Fruit fly (Drosophila melanogaster) whole organism, embryonic: ENCODE measurements around the gene CG44000.
A peak's percentile ranks its signal among the peaks of the same experiment; 100 is the strongest.

Experiments
- Abd-B ChIP-seq: fragments of 200-800 bp; sonication (Bioruptor generic); optimal IDR thresholded peaks from 2 replicates; lab custom pipeline; 2018; ENCODE audit warnings: missing biosample characterization, mild to moderate bottlenecking, missing genetic modification characterization, moderate library complexity
- Atf-2 ChIP-seq: fragments of 200-800 bp; sonication (Bioruptor generic); optimal IDR thresholded peaks from 2 replicates; lab custom pipeline; 2016; ENCODE audit warnings: missing biosample characterization, missing genetic modification characterization
- Blimp-1 ChIP-seq: fragments of 200-800 bp; sonication (Bioruptor generic); optimal IDR thresholded peaks from 3 replicates; lab custom pipeline; 2018; ENCODE audit warnings: missing biosample characterization, missing genetic modification characterization, mild to moderate bottlenecking, moderate library complexity, missing genetic modification reagents
- BtbVII ChIP-seq: fragments of 200-800 bp; sonication (Bioruptor generic); optimal IDR thresholded peaks from 3 replicates; lab custom pipeline; 2017; ENCODE audit warnings: missing biosample characterization, mild to moderate bottlenecking, missing genetic modification characterization
- Bteb2 ChIP-seq: fragments of 200-800 bp; sonication (Bioruptor generic); optimal IDR thresholded peaks from 2 replicates; lab custom pipeline; 2016; ENCODE audit warnings: missing biosample characterization, missing genetic modification characterization
- CG10321 ChIP-seq: fragments of 200-800 bp; sonication (Bioruptor generic); IDR thresholded peaks from 2 replicates; pipeline ENCODE4 v1.3.6; 2022; ENCODE audit warnings: missing biosample characterization, missing genetic modification characterization
- CG12236 ChIP-seq: fragments of 200-800 bp; sonication (Bioruptor generic); optimal IDR thresholded peaks from 2 replicates; lab custom pipeline; 2016; ENCODE audit warnings: missing biosample characterization, missing genetic modification characterization
- CG14965 ChIP-seq: fragments of 200-800 bp; sonication (Bioruptor generic); optimal IDR thresholded peaks from 2 replicates; lab custom pipeline; 2016; ENCODE audit warnings: missing biosample characterization, missing genetic modification characterization, borderline replicate concordance
- CG16863 ChIP-seq: fragments of 200-800 bp; sonication (Bioruptor generic); optimal IDR thresholded peaks from 3 replicates; lab custom pipeline; 2016; ENCODE audit warnings: missing biosample characterization, missing genetic modification characterization
- CG17612 ChIP-seq: fragments of 200-800 bp; sonication (Bioruptor generic); IDR thresholded peaks from 2 replicates; pipeline ENCODE4 v1.3.6; 2022; ENCODE audit warnings: missing biosample characterization, missing genetic modification characterization
- CG30020 ChIP-seq: fragments of 200-800 bp; optimal IDR thresholded peaks from 2 replicates; lab custom pipeline; 2019; ENCODE audit warnings: missing biosample characterization, mild to moderate bottlenecking, missing genetic modification characterization, moderate library complexity
- CG3163 ChIP-seq: fragments of 200-800 bp; sonication (Bioruptor generic); optimal IDR thresholded peaks from 3 replicates; lab custom pipeline; 2016; ENCODE audit warnings: missing biosample characterization, missing genetic modification characterization
- CG6175 ChIP-seq: fragments of 200-800 bp; sonication (Bioruptor generic); IDR thresholded peaks from 3 replicates; pipeline ENCODE4 v1.3.6; 2022; ENCODE audit warnings: missing biosample characterization, missing genetic modification characterization
- CG6254 ChIP-seq: fragments of 200-800 bp; sonication (Bioruptor generic); optimal IDR thresholded peaks from 3 replicates; lab custom pipeline; 2017; ENCODE audit warnings: mild to moderate bottlenecking, missing biosample characterization, missing genetic modification reagents, missing genetic modification characterization
- CG6272 ChIP-seq: fragments of 200-800 bp; sonication (Bioruptor generic); IDR thresholded peaks from 2 replicates; pipeline ENCODE4 v1.3.6; 2022; ENCODE audit warnings: missing biosample characterization, missing genetic modification characterization
- CG6813 ChIP-seq: fragments of 200-800 bp; sonication (Bioruptor generic); optimal IDR thresholded peaks from 2 replicates; lab custom pipeline; 2017; ENCODE audit warnings: missing biosample characterization, missing genetic modification characterization, mild to moderate bottlenecking, moderate library complexity, missing genetic modification reagents
- CG8089 ChIP-seq: fragments of 200-800 bp; sonication (Bioruptor generic); optimal IDR thresholded peaks from 3 replicates; lab custom pipeline; 2016; ENCODE audit warnings: missing biosample characterization, missing genetic modification characterization
- CG8944 ChIP-seq: fragments of 200-800 bp; sonication (Bioruptor generic); optimal IDR thresholded peaks from 3 replicates; lab custom pipeline; 2016; ENCODE audit warnings: missing biosample characterization, missing genetic modification characterization
- CG9727 ChIP-seq: fragments of 200-800 bp; sonication (Bioruptor generic); optimal IDR thresholded peaks from 3 replicates; lab custom pipeline; 2017; ENCODE audit warnings: missing biosample characterization, mild to moderate bottlenecking, missing genetic modification characterization
- CG9797 ChIP-seq: fragments of 200-800 bp; sonication (Bioruptor generic); optimal IDR thresholded peaks from 3 replicates; lab custom pipeline; 2018; ENCODE audit warnings: missing biosample characterization, mild to moderate bottlenecking, missing genetic modification characterization
- CG9932 ChIP-seq: fragments of 200-800 bp; sonication (Bioruptor generic); IDR thresholded peaks from 2 replicates; pipeline ENCODE4 v1.3.6; 2022; ENCODE audit warnings: missing biosample characterization, missing genetic modification characterization
- Dref ChIP-seq: fragments of 200-800 bp; sonication (Bioruptor generic); IDR thresholded peaks from 2 replicates; pipeline ENCODE4 v1.3.6; 2022; ENCODE audit warnings: missing biosample characterization, missing genetic modification characterization
- ERR ChIP-seq: fragments of 200-800 bp; sonication (Bioruptor generic); optimal IDR thresholded peaks from 2 replicates; lab custom pipeline; 2016; ENCODE audit warnings: missing biosample characterization, missing genetic modification characterization
- HHEX ChIP-seq: fragments of 200-800 bp; sonication (Bioruptor generic); optimal IDR thresholded peaks from 3 replicates; lab custom pipeline; 2017; ENCODE audit warnings: missing biosample characterization, mild to moderate bottlenecking, missing genetic modification characterization, missing genetic modification reagents
- HLH54F ChIP-seq: fragments of 200-800 bp; sonication (Bioruptor generic); optimal IDR thresholded peaks from 3 replicates; lab custom pipeline; 2016; ENCODE audit warnings: missing biosample characterization, missing genetic modification characterization
- Hsf ChIP-seq: fragments of 200-800 bp; sonication (Bioruptor generic); optimal IDR thresholded peaks from 3 replicates; lab custom pipeline; 2016; ENCODE audit warnings: missing biosample characterization, missing genetic modification characterization
- Jarid2 ChIP-seq: fragments of 200-800 bp; sonication (Bioruptor generic); optimal IDR thresholded peaks from 3 replicates; lab custom pipeline; 2017; ENCODE audit warnings: mild to moderate bottlenecking, missing biosample characterization, missing genetic modification reagents, missing genetic modification characterization
- NC2β ChIP-seq: fragments of 200-800 bp; sonication (Bioruptor generic); optimal IDR thresholded peaks from 2 replicates; lab custom pipeline; 2016; ENCODE audit warnings: missing biosample characterization, missing genetic modification characterization
- Nf-YB ChIP-seq: fragments of 200-800 bp; sonication (Bioruptor generic); optimal IDR thresholded peaks from 3 replicates; lab custom pipeline; 2019; ENCODE audit warnings: missing biosample characterization, mild to moderate bottlenecking, missing genetic modification characterization, moderate library complexity
- Ptx1 ChIP-seq: fragments of 200-800 bp; sonication (Bioruptor generic); IDR thresholded peaks from 2 replicates; pipeline ENCODE4 v1.3.6; 2022; ENCODE audit warnings: missing biosample characterization, missing genetic modification characterization
- Ssrp ChIP-seq: fragments of 200-800 bp; sonication (Bioruptor generic); optimal IDR thresholded peaks from 2 replicates; lab custom pipeline; 2018; ENCODE audit warnings: missing biosample characterization, mild to moderate bottlenecking, missing genetic modification characterization, moderate library complexity
- amos ChIP-seq: fragments of 200-800 bp; sonication (Bioruptor generic); IDR thresholded peaks from 2 replicates; pipeline ENCODE4 v1.3.6; 2022; ENCODE audit warnings: missing biosample characterization, missing genetic modification characterization; ENCODE audit not compliant: partially characterized antibody
- ato ChIP-seq: fragments of 200-800 bp; sonication (Bioruptor generic); IDR thresholded peaks from 2 replicates; pipeline ENCODE4 v1.3.6; 2022; ENCODE audit warnings: missing biosample characterization, missing genetic modification characterization; ENCODE audit not compliant: partially characterized antibody
- az2 ChIP-seq: fragments of 200-800 bp; sonication (Bioruptor generic); optimal IDR thresholded peaks from 3 replicates; lab custom pipeline; 2016; ENCODE audit warnings: missing biosample characterization, missing genetic modification characterization
- caup ChIP-seq: fragments of 200-800 bp; sonication (Bioruptor generic); optimal IDR thresholded peaks from 3 replicates; lab custom pipeline; 2017; ENCODE audit warnings: missing biosample characterization, mild to moderate bottlenecking, missing genetic modification characterization, moderate library complexity; ENCODE audit not compliant: severe bottlenecking
- da ChIP-seq: fragments of 200-800 bp; sonication (Bioruptor generic); optimal IDR thresholded peaks from 2 replicates; lab custom pipeline; 2016; ENCODE audit warnings: missing biosample characterization, missing genetic modification characterization
- dati ChIP-seq: fragments of 200-800 bp; sonication (Bioruptor generic); IDR thresholded peaks from 2 replicates; pipeline ENCODE4 v1.3.6; 2022; ENCODE audit warnings: missing biosample characterization, missing genetic modification characterization
- emc ChIP-seq: fragments of 200-800 bp; sonication (Bioruptor generic); optimal IDR thresholded peaks from 2 replicates; lab custom pipeline; 2016; ENCODE audit warnings: missing biosample characterization, missing genetic modification characterization
- luna ChIP-seq: fragments of 200-800 bp; sonication (Bioruptor generic); optimal IDR thresholded peaks from 2 replicates; lab custom pipeline; 2016; ENCODE audit warnings: missing biosample characterization, missing genetic modification characterization
- maf-S ChIP-seq: fragments of 200-800 bp; sonication (Bioruptor generic); optimal IDR thresholded peaks from 2 replicates; lab custom pipeline; 2016; ENCODE audit warnings: missing biosample characterization, missing genetic modification characterization
- p53 ChIP-seq: fragments of 200-800 bp; sonication (Bioruptor generic); optimal IDR thresholded peaks from 2 replicates; lab custom pipeline; 2016; ENCODE audit warnings: missing biosample characterization, missing genetic modification characterization
- pita ChIP-seq: fragments of 200-800 bp; sonication (Bioruptor generic); optimal IDR thresholded peaks from 2 replicates; lab custom pipeline; 2017; ENCODE audit warnings: missing biosample characterization, mild to moderate bottlenecking, missing genetic modification characterization
- pros ChIP-seq: fragments of 200-800 bp; sonication (Bioruptor generic); optimal IDR thresholded peaks from 3 replicates; lab custom pipeline; 2019; ENCODE audit warnings: missing biosample characterization, mild to moderate bottlenecking, missing genetic modification characterization, moderate library complexity
- trem ChIP-seq: fragments of 200-800 bp; optimal IDR thresholded peaks from 3 replicates; lab custom pipeline; 2019; ENCODE audit warnings: missing biosample characterization, mild to moderate bottlenecking, missing genetic modification characterization, moderate library complexity
- twi ChIP-seq: fragments of 200-800 bp; optimal IDR thresholded peaks from 2 replicates; lab custom pipeline; 2019; ENCODE audit warnings: missing biosample characterization, mild to moderate bottlenecking, missing genetic modification characterization, moderate library complexity
- wek ChIP-seq: fragments of 200-800 bp; sonication (Bioruptor generic); optimal IDR thresholded peaks from 3 replicates; lab custom pipeline; 2018; ENCODE audit warnings: missing biosample characterization, mild to moderate bottlenecking, missing genetic modification characterization, moderate library complexity
- z ChIP-seq: fragments of 200-800 bp; sonication (Bioruptor generic); IDR thresholded peaks from 3 replicates; pipeline ENCODE4 v1.3.6; 2022; ENCODE audit warnings: missing biosample characterization, missing genetic modification characterization
- zfh1 ChIP-seq: fragments of 200-800 bp; sonication (Bioruptor generic); IDR thresholded peaks from 3 replicates; pipeline ENCODE4 v1.3.6; 2022; ENCODE audit warnings: missing biosample characterization, missing genetic modification characterization

CG44000 gene

DNA sequence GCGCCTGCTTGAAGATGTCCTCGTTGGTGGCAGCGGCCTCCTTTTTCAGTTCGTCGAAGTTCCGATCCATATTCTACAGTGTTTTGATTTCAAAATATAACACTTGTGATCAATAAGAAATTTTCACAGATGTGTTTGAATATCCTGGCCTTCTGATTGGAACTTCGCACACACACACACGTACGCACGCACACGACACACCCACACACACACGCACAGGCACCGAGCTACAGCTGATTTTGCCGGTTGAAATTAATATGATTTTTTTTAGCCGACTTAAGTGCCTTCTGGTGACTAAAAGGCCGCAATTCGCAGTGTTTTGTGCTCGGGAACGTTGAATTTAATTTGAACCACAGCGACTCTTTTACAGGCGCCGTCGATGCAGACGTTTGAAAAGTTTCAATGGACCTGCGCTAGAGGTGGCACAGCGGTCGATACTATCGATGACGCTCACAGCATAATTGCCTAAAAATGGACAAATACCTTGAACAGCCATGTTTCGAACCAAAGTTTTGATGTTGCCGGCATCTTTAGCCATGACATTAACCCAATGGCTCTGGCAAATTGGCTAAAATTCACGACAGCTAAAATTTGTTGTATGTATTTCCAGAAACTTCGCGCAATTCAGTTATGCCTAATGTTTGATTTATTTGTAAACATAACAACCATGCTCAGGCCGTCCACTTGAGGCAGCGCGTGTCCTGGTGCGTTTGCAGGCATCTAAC is 33.6 kb upstream of the CG44000 start, which contains the start of gene Rtnl1 (continued):
- peak; percentile 67 for TF ChIP-seq ato (GFP tag; lab: Robert Waterston, UW)
- TF ChIP-seq pros (GFP tag; lab: Kevin White, UChicago): no peak
- TF ChIP-seq Bteb2 (GFP tag; lab: Kevin White, UChicago): peak; percentile 21
- TF ChIP-seq CG6272 (GFP tag; lab: Robert Waterston, UW): 0 out of 2 replicates have a peak, but pooled peaks have one; percentile 46
- peak; percentile 3 for TF ChIP-seq az2 (GFP tag; lab: Kevin White, UChicago)
- TF ChIP-seq p53: peak; percentile 71
- peak; percentile 31 for TF ChIP-seq Hsf (GFP tag; lab: Kevin White, UChicago)
- no peak for TF ChIP-seq zfh1 (GFP tag; lab: Robert Waterston, UW)
- TF ChIP-seq twi (tag; lab: Kevin White, UChicago): no peak
- peak; percentile 75 for TF ChIP-seq CG9932
- peak; percentile 45 for TF ChIP-seq luna (GFP tag; lab: Kevin White, UChicago)
- TF ChIP-seq pita (GFP tag; lab: Kevin White, UChicago): peak; percentile 93
- 0 out of 3 replicates have a peak, but pooled peaks have one; percentile 7 for TF ChIP-seq CG6175
- TF ChIP-seq Jarid2 (GFP tag; lab: Kevin White, UChicago): peak; percentile 42
- peak; percentile 21 for TF ChIP-seq Nf-YB (GFP tag; lab: Kevin White, UChicago)
- no peak for TF ChIP-seq wek

- TF ChIP-seq CG6254 (GFP tag; lab: Kevin White, UChicago) (no peak), CG12236 (no peak), Abd-B (peak; percentile 46), CG8089 (GFP tag; lab: Kevin White, UChicago) (no peak), emc (no peak), CG3163 (peak; percentile 2), CG9797 (GFP tag; lab: Kevin White, UChicago) (peak; percentile 30), z (GFP tag; lab: Robert Waterston, UW) (no peak), ato (GFP tag; lab: Robert Waterston, UW) (no peak), Blimp-1 (no peak), NC2β (GFP tag; lab: Kevin White, UChicago) (peak; percentile 68), dati (no peak), HLH54F (GFP tag; lab: Kevin White, UChicago) (peak; percentile 59), BtbVII (GFP tag; lab: Kevin White, UChicago) (no peak), CG6813 (GFP tag; lab: Kevin White, UChicago) (no peak), CG30020 (no peak), trem (tag; lab: Kevin White, UChicago) (peak; percentile 63), da (no peak), Dref (GFP tag; lab: Robert Waterston, UW) (peak; percentile 59), CG9727 (GFP tag; lab: Kevin White, UChicago) (peak; percentile 45), CG10321 (GFP tag; lab: Robert Waterston, UW) (no peak), ERR (GFP tag; lab: Kevin White, UChicago) (peak; percentile 25), CG14965 (GFP tag; lab: Kevin White, UChicago) (no peak), Bteb2 (GFP tag; lab: Kevin White, UChicago) (peak; percentile 36), CG16863 (GFP tag; lab: Kevin White, UChicago) (peak; percentile 57), amos (GFP tag; lab: Robert Waterston, UW) (peak; percentile 64), CG17612 (GFP tag; lab: Robert Waterston, UW) (no peak), HHEX (GFP tag; lab: Kevin White, UChicago) (peak; percentile 25), twi (tag; lab: Kevin White, UChicago) (peak; percentile 50), Atf-2 (GFP tag; lab: Kevin White, UChicago) (peak; percentile 30), CG8944 (GFP tag; lab: Kevin White, UChicago) (peak; percentile 36), maf-S (GFP tag; lab: Kevin White, UChicago) (peak; percentile 32), Ptx1 (peak; percentile 56; the same call in 1 of the 2 replicates), caup (GFP tag; lab: Kevin White, UChicago) (no peak), Ssrp (tag; lab: Kevin White, UChicago) (peak; percentile 45)
Measured at dm6 chr2L:5010784-5011260, 32.2 kb upstream of the CG44000 start, which contains the start of the genes CG31917, Tfb5 and SelT. CG31917 (minus strand) TSS chr2L:5010834. Tfb5 (minus strand) TSS chr2L:5010834. SelT (plus strand) TSS chr2L:5010922.
